Worm (Caenorhabditis elegans) whole organism, L4 larva: ENCODE measurements around the gene cwp-5.
A peak's percentile ranks its signal among the peaks of the same experiment; 100 is the strongest.

Source experiments
- D1046.2 ChIP-seq: fragments of 200-800 bp; sonication (Bioruptor generic); IDR thresholded peaks from 2 replicates; pipeline ENCODE4 v1.3.6; 2022; ENCODE audit warnings: missing genetic modification characterization, missing compliant biosample characterization
- F10B5.3 ChIP-seq: sonication (generic microtip); optimal IDR thresholded peaks from 2 replicates; lab custom pipeline; 2016; ENCODE audit warnings: mild to moderate bottlenecking, missing genetic modification characterization, missing compliant biosample characterization
- F37D6.2 ChIP-seq: sonication (generic microtip); optimal IDR thresholded peaks from 2 replicates; lab custom pipeline; 2016; ENCODE audit warnings: mild to moderate bottlenecking, missing genetic modification characterization, missing compliant biosample characterization
- T26A8.4 ChIP-seq: fragments of 200-800 bp; sonication (Bioruptor generic); IDR thresholded peaks from 2 replicates; pipeline ENCODE4 v1.3.6; 2022; ENCODE audit warnings: missing genetic modification characterization, missing compliant biosample characterization
- Y105C5A.15 ChIP-seq: fragments of 200-800 bp; sonication (Bioruptor generic); IDR thresholded peaks from 2 replicates; pipeline ENCODE4 v1.3.6; 2022; ENCODE audit warnings: missing genetic modification characterization, missing compliant biosample characterization
- aha-1 ChIP-seq: fragments of 150-350 bp; peaks from one replicate; lab custom pipeline; 2014; ENCODE audit warnings: missing biosample characterization, missing genetic modification characterization
- aly-2 ChIP-seq: sonication (generic microtip); optimal IDR thresholded peaks from 2 replicates; lab custom pipeline; 2018; ENCODE audit warnings: missing biosample characterization, missing genetic modification characterization
- arid-1 ChIP-seq: fragments of 200-800 bp; sonication (Bioruptor generic); conservative IDR thresholded peaks from 2 replicates; pipeline ENCODE4 v1.3.6; 2022; ENCODE audit warnings: missing genetic modification reagents, missing genetic modification characterization, missing compliant biosample characterization
- attf-4 ChIP-seq: sonication (generic microtip); optimal IDR thresholded peaks from 3 replicates; lab custom pipeline; 2017; ENCODE audit warnings: missing biosample characterization, missing genetic modification characterization
- ceh-44 ChIP-seq: fragments of 200-800 bp; sonication (Bioruptor generic); IDR thresholded peaks from 2 replicates; pipeline ENCODE4 v1.3.6; 2022; ENCODE audit warnings: missing genetic modification reagents, missing genetic modification characterization, missing compliant biosample characterization
- ces-1 ChIP-seq: fragments of 150-350 bp; sonication (generic microtip); optimal IDR thresholded peaks from 4 replicates; lab custom pipeline; 2014; ENCODE audit warnings: missing biosample characterization, missing genetic modification reagents, missing genetic modification characterization
- dmd-6 ChIP-seq: fragments of 200-800 bp; sonication (Bioruptor generic); IDR thresholded peaks from 2 replicates; pipeline ENCODE4 v1.3.6; 2022; ENCODE audit warnings: missing genetic modification reagents, missing genetic modification characterization, missing compliant biosample characterization
- dve-1 ChIP-seq: sonication (generic microtip); optimal IDR thresholded peaks from 2 replicates; lab custom pipeline; 2017; ENCODE audit warnings: antibody characterized with exemption, mild to moderate bottlenecking, missing genetic modification characterization, missing compliant biosample characterization; ENCODE audit not compliant: insufficient read depth
- egl-43 ChIP-seq: fragments of 200-800 bp; sonication (Bioruptor generic); IDR thresholded peaks from 2 replicates; pipeline ENCODE4 v1.3.6; 2022; ENCODE audit warnings: missing genetic modification reagents, missing genetic modification characterization, missing compliant biosample characterization
- fos-1 ChIP-seq: fragments of 150-350 bp; optimal IDR thresholded peaks from 2 replicates; lab custom pipeline; 2014; ENCODE audit warnings: missing biosample characterization, missing genetic modification characterization
- hlh-11 ChIP-seq: fragments of 200-800 bp; sonication (Bioruptor generic); optimal IDR thresholded peaks from 2 replicates; lab custom pipeline; 2018; ENCODE audit warnings: mild to moderate bottlenecking, missing genetic modification characterization, missing compliant biosample characterization
- hlh-30 ChIP-seq: sonication (generic microtip); optimal IDR thresholded peaks from 2 replicates; lab custom pipeline; 2017; ENCODE audit warnings: antibody characterized with exemption, mild to moderate bottlenecking, missing genetic modification characterization, missing compliant biosample characterization; ENCODE audit not compliant: insufficient read depth
- lin-39 ChIP-seq: fragments of 150-350 bp; optimal IDR thresholded peaks from 2 replicates; lab custom pipeline; 2014; ENCODE audit warnings: missing biosample characterization, missing genetic modification reagents, missing genetic modification characterization
- mdl-1 ChIP-seq, 2 experiments: fragments of 150-350 bp in 1 of 2; sonication (generic microtip) in 1 of 2; optimal IDR thresholded peaks; 2 replicates each; lab custom pipeline; 2014 to 2017; ENCODE audit warnings: missing biosample characterization in 2 of 2, missing genetic modification characterization in 2 of 2
- mes-2 ChIP-seq: sonication (generic microtip); optimal IDR thresholded peaks from 2 replicates; lab custom pipeline; 2016; ENCODE audit warnings: missing genotype, mild to moderate bottlenecking, missing genetic modification characterization, missing compliant biosample characterization; ENCODE audit not compliant: poor library complexity, severe bottlenecking
- mxl-3 ChIP-seq: fragments of 200-800 bp; sonication (Bioruptor generic); optimal IDR thresholded peaks from 2 replicates; lab custom pipeline; 2018; ENCODE audit warnings: mild to moderate bottlenecking, missing genetic modification characterization, missing compliant biosample characterization
- nhr-102 ChIP-seq: sonication (generic microtip); optimal IDR thresholded peaks from 2 replicates; lab custom pipeline; 2016; ENCODE audit warnings: mild to moderate bottlenecking, missing genetic modification characterization, moderate library complexity, missing compliant biosample characterization
- nhr-11 ChIP-seq: fragments of 150-350 bp; optimal IDR thresholded peaks from 2 replicates; lab custom pipeline; 2014; ENCODE audit warnings: missing biosample characterization, missing genetic modification characterization
- nhr-237 ChIP-seq: sonication (generic microtip); optimal IDR thresholded peaks from 2 replicates; lab custom pipeline; 2017; ENCODE audit warnings: missing biosample characterization, missing genetic modification characterization
- nhr-28 ChIP-seq: fragments of 150-350 bp; optimal IDR thresholded peaks from 2 replicates; lab custom pipeline; 2014; ENCODE audit warnings: missing biosample characterization, missing genetic modification characterization
- nhr-77 ChIP-seq: fragments of 150-350 bp; optimal IDR thresholded peaks from 2 replicates; lab custom pipeline; 2014; ENCODE audit warnings: missing biosample characterization, missing genetic modification characterization
- php-3 ChIP-seq: fragments of 200-800 bp; sonication (Bioruptor generic); IDR thresholded peaks from 2 replicates; pipeline ENCODE4 v1.3.6; 2022; ENCODE audit warnings: missing genetic modification reagents, missing genetic modification characterization, missing compliant biosample characterization
- rbr-2 ChIP-seq: sonication (generic microtip); optimal IDR thresholded peaks from 2 replicates; lab custom pipeline; 2016; ENCODE audit warnings: missing genotype, missing genetic modification characterization, missing compliant biosample characterization
- sdz-12 ChIP-seq: fragments of 200-800 bp; sonication (Bioruptor generic); optimal IDR thresholded peaks from 2 replicates; lab custom pipeline; 2018; ENCODE audit warnings: mild to moderate bottlenecking, missing genetic modification characterization, missing compliant biosample characterization
- snpc-1.2 ChIP-seq: fragments of 200-800 bp; sonication (Bioruptor generic); IDR thresholded peaks from 2 replicates; pipeline ENCODE4 v1.3.6; 2022; ENCODE audit warnings: missing genetic modification reagents, missing genetic modification characterization, missing compliant biosample characterization
- snpc-4 ChIP-seq: fragments of 150-350 bp; optimal IDR thresholded peaks from 2 replicates; lab custom pipeline; 2014; ENCODE audit warnings: missing biosample characterization, missing genetic modification characterization
- spr-1 ChIP-seq: sonication (generic microtip); optimal IDR thresholded peaks from 2 replicates; lab custom pipeline; 2016; ENCODE audit warnings: mild to moderate bottlenecking, missing genetic modification characterization, missing compliant biosample characterization
- unc-62 ChIP-seq, 3 experiments: fragments of 150-350 bp in 1 of 3; sonication (generic microtip); optimal IDR thresholded peaks in 2 of 3; peaks in 1 of 3; 1 replicate in 1 of 3; 2 replicates in 2 of 3; lab custom pipeline; 2014 to 2017; ENCODE audit warnings: missing biosample characterization in 3 of 3, missing genetic modification characterization in 3 of 3, missing genetic modification reagents in 3 of 3, missing genotype in 1 of 3
- ztf-11 ChIP-seq: fragments of 150-350 bp; optimal IDR thresholded peaks from 2 replicates; lab custom pipeline; 2014; ENCODE audit warnings: missing biosample characterization, missing genetic modification characterization

cwp-5 gene

DNA sequence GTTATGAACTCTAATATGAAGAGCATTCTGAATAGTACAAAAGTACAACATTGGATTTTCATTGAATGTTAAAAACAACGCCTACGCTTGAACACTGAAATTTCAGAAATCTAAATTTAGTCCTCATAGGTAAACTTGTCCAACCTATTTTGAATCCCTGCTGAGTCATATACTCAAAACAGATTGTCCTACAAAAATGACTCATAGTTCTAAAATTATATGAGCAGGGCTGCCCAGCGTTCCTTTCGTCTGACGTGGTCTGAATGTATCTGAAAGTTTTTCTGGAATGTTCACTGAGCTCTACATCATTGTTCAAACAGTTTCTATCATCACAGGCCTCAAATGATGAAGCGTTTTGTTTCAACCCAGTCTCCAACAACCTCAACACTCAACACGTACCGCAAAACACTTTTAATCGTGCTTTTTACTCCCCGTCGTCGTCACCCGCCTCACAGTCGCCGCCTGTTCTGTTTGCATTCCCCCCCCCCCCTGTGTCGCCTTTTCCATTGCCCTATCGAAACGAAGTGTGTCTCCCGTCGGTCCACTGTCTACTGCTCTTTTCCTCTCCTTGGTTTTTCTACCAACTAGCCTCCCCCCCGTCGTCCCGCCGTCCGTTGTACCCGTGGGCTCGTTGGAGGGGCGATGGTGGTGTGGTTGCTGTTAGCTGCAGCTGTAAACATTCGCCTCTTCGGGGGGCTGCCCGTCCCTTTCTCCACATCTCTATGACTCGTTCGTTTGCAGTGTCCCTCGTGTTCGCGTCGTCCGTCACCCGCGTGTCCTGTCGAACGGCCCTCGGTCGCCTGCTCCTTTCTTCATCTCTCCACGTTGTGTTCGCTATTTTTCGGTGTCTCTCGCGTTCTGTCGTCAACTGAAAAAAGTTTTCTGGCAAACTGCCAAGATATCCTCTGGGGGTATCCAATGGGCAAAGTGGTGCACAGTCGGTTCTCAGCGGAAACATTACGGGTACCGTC, 45.7 kb downstream of the cwp-5 start (continued):
- TF ChIP-seq ztf-11 (tag; lab: Kevin White, UChicago), result no peak
- no peak for TF ChIP-seq ceh-44 (GFP tag; lab: Robert Waterston, UW)
- no peak for TF ChIP-seq snpc-1.2 (GFP tag; lab: Robert Waterston, UW)
- peak; percentile 73 to 94 for TF ChIP-seq mdl-1 (tag; optimal IDR thresholded peaks at IDR 0.05; lab: Kevin White, UChicago)
- TF ChIP-seq fos-1 (tag; lab: Kevin White, UChicago), result peak; percentile 15
- TF ChIP-seq rbr-2 (tag; lab: Kevin White, UChicago), result peak; percentile 84
- TF ChIP-seq snpc-4 (tag; lab: Kevin White, UChicago), result no peak
- no peak for TF ChIP-seq ces-1 (GFP tag; lab: Kevin White, UChicago)
- no peak for TF ChIP-seq lin-39
- TF ChIP-seq spr-1 (tag; lab: Kevin White, UChicago), result no peak
- TF ChIP-seq, all 104 proteins: peak for 53

DNA sequence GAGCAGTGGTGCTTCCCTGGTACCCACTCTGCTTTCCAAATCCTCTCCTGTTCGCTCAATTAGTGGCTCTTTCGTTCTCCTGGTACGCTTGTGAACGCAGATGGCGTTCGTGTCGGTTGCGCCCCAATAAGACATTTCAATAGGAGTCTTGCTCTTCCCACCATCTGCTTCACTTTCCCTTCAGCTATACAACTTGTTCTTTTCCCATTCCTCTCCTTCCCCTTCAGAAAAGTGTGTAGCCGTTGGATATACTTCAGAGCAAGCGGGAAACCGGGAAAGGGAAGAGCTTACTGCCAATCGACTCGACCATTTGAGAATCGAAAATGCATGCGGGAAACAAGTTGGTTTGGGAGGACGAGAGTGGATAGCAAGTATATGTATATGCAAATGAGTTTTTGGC, 46.5 kb downstream of the cwp-5 start:
- TF ChIP-seq egl-43 (GFP tag; lab: Robert Waterston, UW) (no peak), F37D6.2 (tag; lab: Kevin White, UChicago) (no peak), F10B5.3 (tag; lab: Kevin White, UChicago) (no peak), nhr-102 (peak; percentile 6), attf-4 (no peak), nhr-237 (tag; lab: Kevin White, UChicago) (no peak), rbr-2 (tag; lab: Kevin White, UChicago) (peak; percentile 43)

DNA sequence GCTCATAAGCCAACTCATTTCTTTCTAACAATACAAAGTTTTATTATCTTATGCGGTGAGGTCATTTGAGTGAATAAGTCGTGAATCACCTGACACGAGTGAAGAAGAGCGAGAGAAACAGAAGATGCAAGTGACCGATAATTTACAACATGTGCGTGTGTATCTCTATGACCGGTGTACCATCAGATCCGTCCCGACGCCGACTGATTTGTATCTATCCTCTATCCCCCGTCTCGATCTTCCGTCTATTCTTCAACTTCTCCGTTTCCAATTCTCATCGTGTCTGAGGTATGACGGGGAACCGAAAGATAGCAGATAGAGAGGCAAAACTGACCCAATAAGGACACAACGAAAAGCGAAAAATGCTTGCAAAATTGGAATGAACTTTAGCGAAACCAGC, 48.3 kb downstream of the cwp-5 start, which contains the start of gene F09A5.3:
TSS of gene F09A5.3 (plus strand) at position 162 of the 400 bp plus-strand sequence.
- TF ChIP-seq D1046.2 (GFP tag; lab: Robert Waterston, UW), result no peak
- TF ChIP-seq dmd-6 (GFP tag; lab: Robert Waterston, UW), result peak; percentile 31; the same call in 1 of the 2 replicates
- TF ChIP-seq mes-2 (tag; lab: Kevin White, UChicago), result peak; percentile 17
- TF ChIP-seq aly-2 (tag; lab: Kevin White, UChicago), result no peak
- peak; percentile 91 for TF ChIP-seq hlh-30 (tag; lab: Kevin White, UChicago)
- TF ChIP-seq aha-1 (tag; lab: Kevin White, UChicago), result peak; percentile 5
- peak; percentile 21 for TF ChIP-seq nhr-28 (tag; lab: Kevin White, UChicago)
- TF ChIP-seq php-3 (GFP tag; lab: Robert Waterston, UW), result peak; percentile 53; the same call in 1 of the 2 replicates
- peak in 1 of 2 experiments; percentile 99 for TF ChIP-seq unc-62 (GFP tag; optimal IDR thresholded peaks at IDR 0.05 in 1 of 2; lab: Kevin White, UChicago)
- TF ChIP-seq unc-62 (tag; optimal IDR thresholded peaks at IDR 0.05; lab: Kevin White, UChicago), result no peak
- TF ChIP-seq sdz-12 (GFP tag; lab: Kevin White, UChicago), result no peak
- 0 out of 2 replicates have a peak, but pooled peaks have one; percentile 19 for TF ChIP-seq arid-1 (GFP tag; lab: Robert Waterston, UW)
- TF ChIP-seq nhr-11 (tag; lab: Kevin White, UChicago), result peak; percentile 6
- TF ChIP-seq hlh-11, result peak; percentile 66
- no peak for TF ChIP-seq nhr-77
- TF ChIP-seq T26A8.4 (GFP tag; lab: Robert Waterston, UW), result no peak; the same call in 1 of the 2 replicates
- peak in 1 of 2 experiments; percentile 56 for TF ChIP-seq mdl-1 (tag; optimal IDR thresholded peaks at IDR 0.05; lab: Kevin White, UChicago)
- no peak for TF ChIP-seq Y105C5A.15 (GFP tag; lab: Robert Waterston, UW)
- peak; percentile 8 for TF ChIP-seq F10B5.3 (tag; lab: Kevin White, UChicago)
- TF ChIP-seq dve-1 (tag; lab: Kevin White, UChicago), result peak; percentile 14
- peak; percentile 79 for TF ChIP-seq mxl-3 (GFP tag; lab: Kevin White, UChicago)
- TF ChIP-seq, all 104 proteins: peak for 14
